Worm (Caenorhabditis elegans): ENCODE measurements around the gene T28D9.4.

DNA sequence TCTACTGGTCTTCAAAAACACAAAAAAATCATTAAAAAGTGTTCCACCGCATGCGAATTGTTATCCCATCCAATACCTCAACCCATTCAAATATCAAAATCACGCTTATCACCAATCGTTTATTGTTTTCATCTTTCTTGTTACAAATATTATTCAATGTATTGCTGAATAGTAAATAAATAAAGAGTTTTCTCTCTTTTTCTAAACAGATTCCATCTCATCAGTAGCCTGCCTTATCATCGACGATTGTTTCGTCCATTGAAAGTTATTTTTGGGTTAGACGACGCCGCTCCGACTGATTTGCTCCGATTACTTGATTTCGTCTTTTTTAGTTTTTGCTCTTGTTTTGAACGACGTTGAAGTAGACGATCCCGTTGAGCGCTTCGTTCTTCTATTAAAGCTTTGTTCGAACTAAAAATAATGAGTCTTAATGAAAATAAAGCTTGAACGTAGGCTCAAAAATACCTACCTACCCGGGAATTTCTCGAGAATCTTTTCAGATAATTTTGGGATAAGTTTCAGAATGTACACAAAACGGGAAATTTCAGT lies 49.5 kb downstream of the T28D9.4 start:
- TF ChIP-seq tbx-37 (GFP tag; conservative IDR thresholded peaks at IDR 0.05) (no peak), B0310.2 (tag; optimal IDR thresholded peaks at IDR 0.05) (no peak), sea-1 (GFP tag; conservative IDR thresholded peaks at IDR 0.05) (no peak)

Data from whole organism, early embryonic.